Worm (Caenorhabditis elegans): Measurements from ENCODE around the gene F35G2.5.

DNA sequence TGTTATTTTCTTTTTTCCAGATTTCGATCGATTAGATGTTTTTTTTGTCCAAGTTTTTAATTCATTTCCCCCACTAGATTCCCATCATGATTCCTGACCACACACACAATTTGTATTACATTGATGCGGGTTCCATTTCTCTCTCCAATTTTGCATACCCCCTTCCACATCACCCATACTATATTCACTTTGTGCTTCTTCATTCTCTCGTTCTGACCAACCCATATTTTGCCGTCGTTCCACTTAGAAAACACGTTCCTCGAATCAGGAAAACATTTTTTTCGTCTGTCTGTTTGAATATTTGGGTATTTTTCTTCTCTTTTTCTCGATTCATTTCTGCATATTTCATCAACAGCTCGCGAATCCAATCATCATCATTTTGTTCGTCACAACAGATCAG, 12.0 kb upstream of the F35G2.5 start:
- TF ChIP-seq elt-1 (tag; optimal IDR thresholded peaks at IDR 0.05; ENCODE audit: borderline replicate concordance, insufficient read depth) (no peak), nhr-2 (tag; optimal IDR thresholded peaks at IDR 0.05) (no peak), nhr-237 (tag; optimal IDR thresholded peaks at IDR 0.05) (no peak), unc-39 (tag; optimal IDR thresholded peaks at IDR 0.05) (no peak), pha-4 (tag; optimal IDR thresholded peaks at IDR 0.05) (no peak)

All from whole organism, mixed stage, embryonic.